Fruit fly (Drosophila melanogaster) whole organism, embryonic: ENCODE measurements around the gene CG13694.

Experiments used
- Ada2b ChIP-seq: fragments of 200-800 bp; sonication (Bioruptor generic); IDR thresholded peaks from 2 replicates; pipeline ENCODE4 v1.3.6; 2022; ENCODE audit warnings: missing biosample characterization, missing genetic modification characterization
- Adf1 ChIP-seq: fragments of 200-800 bp; sonication (Bioruptor generic); IDR thresholded peaks from 2 replicates; pipeline ENCODE4 v1.3.6; 2022; ENCODE audit warnings: missing biosample characterization, missing genetic modification characterization
- BEAF-32 ChIP-seq: fragments of 200-800 bp; sonication (Bioruptor generic); optimal IDR thresholded peaks from 3 replicates; lab custom pipeline; 2017; ENCODE audit warnings: missing biosample characterization, missing genetic modification characterization, mild to moderate bottlenecking, moderate library complexity, missing genetic modification reagents
- CG1233 ChIP-seq: fragments of 200-800 bp; sonication (Bioruptor generic); optimal IDR thresholded peaks from 4 replicates; lab custom pipeline; 2018; ENCODE audit warnings: missing biosample characterization, mild to moderate bottlenecking, missing genetic modification characterization
- CG14050 ChIP-seq: fragments of 200-800 bp; sonication (Bioruptor generic); IDR thresholded peaks from 3 replicates; pipeline ENCODE4 v1.3.6; 2022; ENCODE audit warnings: missing biosample characterization, missing genetic modification characterization
- CG15696 ChIP-seq: fragments of 200-800 bp; sonication (Bioruptor generic); optimal IDR thresholded peaks from 2 replicates; lab custom pipeline; 2019; ENCODE audit warnings: missing biosample characterization, mild to moderate bottlenecking, missing genetic modification characterization, moderate library complexity
- CG17328 ChIP-seq: fragments of 200-800 bp; sonication (Bioruptor generic); IDR thresholded peaks from 2 replicates; pipeline ENCODE4 v1.3.6; 2022; ENCODE audit warnings: missing biosample characterization, missing genetic modification characterization
- CG18011 ChIP-seq: fragments of 200-800 bp; sonication (Bioruptor generic); optimal IDR thresholded peaks from 2 replicates; lab custom pipeline; 2017; ENCODE audit warnings: missing biosample characterization, missing genetic modification characterization, mild to moderate bottlenecking, moderate library complexity, missing genotype
- CG18262 ChIP-seq: fragments of 200-800 bp; optimal IDR thresholded peaks from 3 replicates; lab custom pipeline; 2019; ENCODE audit warnings: missing biosample characterization, mild to moderate bottlenecking, missing genetic modification characterization, moderate library complexity
- CG3163 ChIP-seq: fragments of 200-800 bp; sonication (Bioruptor generic); optimal IDR thresholded peaks from 3 replicates; lab custom pipeline; 2016; ENCODE audit warnings: missing biosample characterization, missing genetic modification characterization
- CG4360 ChIP-seq: fragments of 200-800 bp; sonication (Bioruptor generic); IDR thresholded peaks from 2 replicates; pipeline ENCODE4 v1.3.6; 2022; ENCODE audit warnings: missing biosample characterization, missing genetic modification characterization
- CG5180 ChIP-seq: fragments of 200-800 bp; sonication (Bioruptor generic); optimal IDR thresholded peaks from 3 replicates; lab custom pipeline; 2017; ENCODE audit warnings: missing biosample characterization, missing genetic modification characterization, mild to moderate bottlenecking, moderate library complexity, missing genetic modification reagents
- CG6254 ChIP-seq: fragments of 200-800 bp; sonication (Bioruptor generic); optimal IDR thresholded peaks from 3 replicates; lab custom pipeline; 2017; ENCODE audit warnings: mild to moderate bottlenecking, missing biosample characterization, missing genetic modification reagents, missing genetic modification characterization
- CG6765 ChIP-seq: fragments of 200-800 bp; sonication (Bioruptor generic); optimal IDR thresholded peaks from 3 replicates; lab custom pipeline; 2017; ENCODE audit warnings: missing biosample characterization, mild to moderate bottlenecking, missing genetic modification characterization
- CG8388 ChIP-seq: fragments of 200-800 bp; sonication (Bioruptor generic); optimal IDR thresholded peaks from 2 replicates; lab custom pipeline; 2019; ENCODE audit warnings: missing biosample characterization, mild to moderate bottlenecking, missing genetic modification characterization, moderate library complexity
- Dll ChIP-seq: fragments of 200-800 bp; sonication (Bioruptor generic); IDR thresholded peaks from 4 replicates; pipeline ENCODE4 v1.3.6; 2022; ENCODE audit warnings: missing biosample characterization, missing genetic modification characterization; ENCODE audit not compliant: partially characterized antibody
- Drgx ChIP-seq: fragments of 200-800 bp; sonication (Bioruptor generic); IDR thresholded peaks from 2 replicates; pipeline ENCODE4 v1.3.6; 2022; ENCODE audit warnings: missing biosample characterization, missing genetic modification characterization
- H15 ChIP-seq: fragments of 200-800 bp; sonication (Bioruptor generic); IDR thresholded peaks from 3 replicates; pipeline ENCODE4 v1.3.6; 2022; ENCODE audit warnings: missing biosample characterization, missing genetic modification characterization
- Hand ChIP-seq: fragments of 200-800 bp; sonication (Bioruptor generic); optimal IDR thresholded peaks from 2 replicates; lab custom pipeline; 2017; ENCODE audit warnings: mild to moderate bottlenecking, missing biosample characterization, missing genetic modification reagents, missing genetic modification characterization
- Hr51 ChIP-seq, 2 experiments: fragments of 200-800 bp; sonication (Bioruptor generic); optimal IDR thresholded peaks; 2 replicates in 1 of 2; 3 replicates in 1 of 2; lab custom pipeline; 2016 to 2018; ENCODE audit warnings: missing biosample characterization in 2 of 2, missing genetic modification characterization in 2 of 2, mild to moderate bottlenecking in 1 of 2, moderate library complexity in 1 of 2
- Jarid2 ChIP-seq: fragments of 200-800 bp; sonication (Bioruptor generic); optimal IDR thresholded peaks from 3 replicates; lab custom pipeline; 2017; ENCODE audit warnings: mild to moderate bottlenecking, missing biosample characterization, missing genetic modification reagents, missing genetic modification characterization
- Pdp1 ChIP-seq, 2 experiments: fragments of 200-800 bp; sonication (Bioruptor generic); optimal IDR thresholded peaks; 3 replicates each; lab custom pipeline; 2016; ENCODE audit warnings: missing biosample characterization in 2 of 2, missing genetic modification characterization in 2 of 2, mild to moderate bottlenecking in 1 of 2, moderate library complexity in 1 of 2
- Ravus ChIP-seq: fragments of 200-800 bp; sonication (Bioruptor generic); IDR thresholded peaks from 2 replicates; pipeline ENCODE4 v1.3.6; 2022; ENCODE audit warnings: missing biosample characterization, missing genetic modification characterization
- chinmo ChIP-seq: fragments of 200-800 bp; sonication (Bioruptor generic); IDR thresholded peaks from 4 replicates; pipeline ENCODE4 v1.3.6; 2022; ENCODE audit warnings: missing biosample characterization, missing genetic modification characterization; ENCODE audit not compliant: partially characterized antibody
- dan ChIP-seq: fragments of 200-800 bp; sonication (Bioruptor generic); IDR thresholded peaks from 2 replicates; pipeline ENCODE4 v1.3.6; 2022; ENCODE audit warnings: missing biosample characterization, missing genetic modification characterization
- emc ChIP-seq: fragments of 200-800 bp; sonication (Bioruptor generic); optimal IDR thresholded peaks from 2 replicates; lab custom pipeline; 2016; ENCODE audit warnings: missing biosample characterization, missing genetic modification characterization
- en ChIP-seq: fragments of 200-800 bp; sonication (Bioruptor generic); optimal IDR thresholded peaks from 2 replicates; lab custom pipeline; 2016; ENCODE audit warnings: missing biosample characterization, missing genetic modification characterization
- esg ChIP-seq: fragments of 200-800 bp; sonication (Bioruptor generic); conservative IDR thresholded peaks from 2 replicates; pipeline ENCODE4 v1.3.6; 2022; ENCODE audit warnings: missing biosample characterization, missing genetic modification characterization
- ftz-f1 ChIP-seq: fragments of 200-800 bp; sonication (Bioruptor generic); optimal IDR thresholded peaks from 2 replicates; lab custom pipeline; 2016; ENCODE audit warnings: missing biosample characterization, missing genetic modification characterization
- gcm ChIP-seq: fragments of 200-800 bp; sonication (Bioruptor generic); optimal IDR thresholded peaks from 2 replicates; lab custom pipeline; 2019; ENCODE audit warnings: missing biosample characterization, mild to moderate bottlenecking, missing genetic modification characterization, moderate library complexity
- grau ChIP-seq: fragments of 200-800 bp; optimal IDR thresholded peaks from 3 replicates; lab custom pipeline; 2019; ENCODE audit warnings: missing biosample characterization, mild to moderate bottlenecking, missing genetic modification characterization, moderate library complexity
- hkb ChIP-seq, 2 experiments: fragments of 200-800 bp in 1 of 2; fragments of >200 bp in 1 of 2; sonication (Bioruptor generic) in 1 of 2; IDR thresholded peaks in 1 of 2; optimal IDR thresholded peaks in 1 of 2; 2 replicates each; pipeline versions ENCODE4 v1.3.6 to Lab custom; 2017 to 2022; ENCODE audit warnings: missing biosample characterization in 1 of 2, missing genetic modification characterization in 1 of 2
- kni ChIP-seq: fragments of 200-800 bp; sonication (Bioruptor generic); optimal IDR thresholded peaks from 3 replicates; lab custom pipeline; 2017; ENCODE audit warnings: mild to moderate bottlenecking, missing biosample characterization, missing genetic modification reagents, missing genetic modification characterization
- lbe ChIP-seq: fragments of 200-800 bp; sonication (Bioruptor generic); optimal IDR thresholded peaks from 2 replicates; lab custom pipeline; 2016; ENCODE audit warnings: missing biosample characterization, mild to moderate bottlenecking, missing genetic modification characterization
- lmd ChIP-seq: fragments of 200-800 bp; sonication (Bioruptor generic); IDR thresholded peaks from 2 replicates; pipeline ENCODE4 v1.3.6; 2022; ENCODE audit warnings: missing biosample characterization, missing genetic modification characterization
- mld ChIP-seq: fragments of 200-800 bp; sonication (Bioruptor generic); IDR thresholded peaks from 3 replicates; pipeline ENCODE4 v1.3.6; 2022; ENCODE audit warnings: missing biosample characterization, missing genetic modification characterization; ENCODE audit not compliant: partially characterized antibody
- otp ChIP-seq: fragments of 200-800 bp; sonication (Bioruptor generic); IDR thresholded peaks from 3 replicates; pipeline ENCODE4, ENCODE4 v1.3.6; 2022; ENCODE audit warnings: missing biosample characterization, missing genetic modification characterization
- pfk ChIP-seq: fragments of 200-800 bp; sonication (Bioruptor generic); optimal IDR thresholded peaks from 2 replicates; lab custom pipeline; 2018; ENCODE audit warnings: missing biosample characterization, mild to moderate bottlenecking, missing genetic modification characterization, moderate library complexity
- repo ChIP-seq: fragments of 200-800 bp; sonication (Bioruptor generic); optimal IDR thresholded peaks from 2 replicates; lab custom pipeline; 2016; ENCODE audit warnings: missing biosample characterization, missing genetic modification characterization
- run ChIP-seq: fragments of 200-800 bp; sonication (Bioruptor generic); optimal IDR thresholded peaks from 3 replicates; lab custom pipeline; 2018; ENCODE audit warnings: missing biosample characterization, mild to moderate bottlenecking, missing genetic modification characterization
- sna ChIP-seq: fragments of 200-800 bp; sonication (Bioruptor generic); IDR thresholded peaks from 2 replicates; pipeline ENCODE4 v1.3.6; 2022; ENCODE audit warnings: missing biosample characterization, missing genetic modification characterization; ENCODE audit not compliant: partially characterized antibody
- stc ChIP-seq: fragments of 200-800 bp; sonication (Bioruptor generic); IDR thresholded peaks from 2 replicates; pipeline ENCODE4 v1.3.6; 2022; ENCODE audit warnings: missing biosample characterization, missing genetic modification characterization
- stwl ChIP-seq: fragments of 200-800 bp; sonication (Bioruptor generic); optimal IDR thresholded peaks from 3 replicates; lab custom pipeline; 2018; ENCODE audit warnings: missing biosample characterization, mild to moderate bottlenecking, missing genetic modification characterization, moderate library complexity
- z ChIP-seq: fragments of 200-800 bp; sonication (Bioruptor generic); IDR thresholded peaks from 3 replicates; pipeline ENCODE4 v1.3.6; 2022; ENCODE audit warnings: missing biosample characterization, missing genetic modification characterization
- zf30C ChIP-seq: fragments of 200-800 bp; sonication (Bioruptor generic); optimal IDR thresholded peaks from 3 replicates; lab custom pipeline; 2018; ENCODE audit warnings: missing biosample characterization, mild to moderate bottlenecking, missing genetic modification characterization
- zfh1 ChIP-seq: fragments of 200-800 bp; sonication (Bioruptor generic); IDR thresholded peaks from 3 replicates; pipeline ENCODE4 v1.3.6; 2022; ENCODE audit warnings: missing biosample characterization, missing genetic modification characterization

The CG13694 gene

DNA sequence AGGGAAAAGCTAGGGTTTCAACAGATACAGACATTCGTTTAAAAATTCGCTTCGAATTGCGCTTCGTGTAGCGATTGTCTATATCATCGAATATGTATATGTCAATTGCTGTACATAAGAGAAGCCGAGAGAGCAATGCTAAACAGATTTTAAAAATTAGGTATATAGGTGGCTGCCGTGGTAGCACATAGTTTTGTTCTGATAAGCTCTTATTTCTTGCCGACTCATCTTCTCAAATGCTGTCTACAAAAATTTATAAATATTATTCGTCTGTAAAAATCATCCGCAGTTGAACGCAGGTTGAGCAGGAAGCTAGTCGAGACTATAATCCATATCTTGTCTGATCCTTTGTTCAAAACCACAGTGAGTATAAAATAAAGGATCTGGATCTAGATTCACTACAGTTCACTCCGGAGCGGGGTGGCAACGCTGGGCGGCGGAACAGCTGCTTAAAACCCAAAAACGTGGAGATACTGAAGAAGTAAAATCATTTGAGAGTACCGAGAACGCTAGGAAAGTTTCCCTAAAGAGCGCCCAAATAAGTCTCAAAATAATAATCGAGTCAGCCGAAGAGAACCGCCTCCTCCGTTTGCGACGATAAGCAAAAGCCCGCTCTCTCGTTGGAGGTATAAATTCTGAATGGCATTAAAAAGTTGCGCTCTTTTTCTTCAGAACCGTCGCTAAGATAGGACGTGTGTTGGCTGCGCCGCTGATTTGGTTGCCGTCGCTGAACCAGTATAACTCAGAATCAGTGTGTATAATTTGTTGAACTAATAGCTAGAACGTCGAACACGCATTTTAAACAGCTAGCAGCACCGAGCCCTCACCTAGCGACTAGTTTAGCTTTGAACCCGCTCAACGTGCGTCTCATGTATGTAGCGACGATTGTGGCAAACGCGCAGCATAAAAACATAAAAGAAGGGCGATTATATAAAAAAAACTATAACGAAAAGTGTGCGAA, 8.5 kb downstream of the CG13694 start (continued):
- TF ChIP-seq Adf1 (GFP tag; lab: Robert Waterston, UW) (peak; percentile 52; the same call in 1 of the 2 replicates), CG3163 (GFP tag; lab: Kevin White, UChicago) (peak; percentile 98), Pdp1 (GFP tag; optimal IDR thresholded peaks at IDR 0.05; lab: Kevin White, UChicago) (peak in 1 of 2 experiments; percentile 69), Dll (GFP tag; lab: Robert Waterston, UW) (peak; percentile 53; the same call in 3 of the 4 replicates), CG6254 (GFP tag; lab: Kevin White, UChicago) (no peak), lmd (GFP tag; lab: Robert Waterston, UW) (no peak), gcm (GFP tag; lab: Kevin White, UChicago) (peak; percentile 59), CG5180 (GFP tag; lab: Kevin White, UChicago) (peak; percentile 45), hkb (optimal IDR thresholded peaks at IDR 0.05; lab: Kevin White, UChicago) (no peak), hkb (GFP tag; IDR thresholded peaks at IDR 0.05; lab: Robert Waterston, UW) (0 out of 2 replicates have a peak, but pooled peaks have one; percentile 9), zf30C (GFP tag; lab: Kevin White, UChicago) (no peak), CG1233 (GFP tag; lab: Kevin White, UChicago) (no peak), chinmo (GFP tag; lab: Robert Waterston, UW) (peak; percentile 88; the same call in 2 of the 4 replicates), run (no peak), CG8388 (GFP tag; lab: Kevin White, UChicago) (no peak), CG14050 (GFP tag; lab: Robert Waterston, UW) (no peak), CG4360 (no peak), Drgx (GFP tag; lab: Robert Waterston, UW) (peak; percentile 5; the same call in 1 of the 2 replicates), lbe (GFP tag; lab: Kevin White, UChicago) (peak; percentile 53), Hand (GFP tag; lab: Kevin White, UChicago) (peak; percentile 60), esg (GFP tag; lab: Robert Waterston, UW) (no peak), emc (GFP tag; lab: Kevin White, UChicago) (no peak), zfh1 (GFP tag; lab: Robert Waterston, UW) (no peak), z (GFP tag; lab: Robert Waterston, UW) (peak; percentile 77), repo (GFP tag; lab: Kevin White, UChicago) (no peak), CG15696 (tag; lab: Kevin White, UChicago) (peak; percentile 4), stc (no peak), Ravus (GFP tag; lab: Robert Waterston, UW) (no peak), ftz-f1 (GFP tag; lab: Kevin White, UChicago) (peak; percentile 9), CG18011 (no peak), sna (peak; percentile 54), Ada2b (GFP tag; lab: Robert Waterston, UW) (no peak), dan (GFP tag; lab: Robert Waterston, UW) (no peak), en (GFP tag; lab: Kevin White, UChicago) (peak; percentile 32), otp (GFP tag; lab: Robert Waterston, UW) (peak; percentile 45; the same call in 1 of the 3 replicates), kni (GFP tag; lab: Kevin White, UChicago) (peak; percentile 35), CG17328 (GFP tag; lab: Robert Waterston, UW) (no peak), CG6765 (GFP tag; lab: Kevin White, UChicago) (peak; percentile 71), mld (GFP tag; lab: Robert Waterston, UW) (no peak), BEAF-32 (GFP tag; lab: Kevin White, UChicago) (peak; percentile 17), stwl (tag; lab: Kevin White, UChicago) (peak; percentile 46), CG18262 (peak; percentile 16), H15 (GFP tag; lab: Robert Waterston, UW) (no peak), pfk (GFP tag; lab: Kevin White, UChicago) (peak; percentile 10), Hr51 (GFP tag; optimal IDR thresholded peaks at IDR 0.05; lab: Kevin White, UChicago) (no peak), Jarid2 (GFP tag; lab: Kevin White, UChicago) (peak; percentile 0), grau (tag; lab: Kevin White, UChicago) (peak; percentile 35)
